Worm (Caenorhabditis elegans) whole organism, mixed stage, embryonic: ENCODE measurements around the gene K08C7.7.

Experiments used
- M03D4.4 ChIP-seq: sonication (generic microtip); optimal IDR thresholded peaks from 2 replicates; lab custom pipeline; 2017; ENCODE audit warnings: mild to moderate bottlenecking, missing genetic modification characterization, missing compliant biosample characterization
- bed-3 ChIP-seq: fragments of 200-800 bp; sonication (Bioruptor generic); optimal IDR thresholded peaks from 3 replicates; lab custom pipeline; 2018; ENCODE audit warnings: mild to moderate bottlenecking, missing genetic modification characterization, moderate library complexity, missing compliant biosample characterization
- blmp-1 ChIP-seq: fragments of 150-350 bp; optimal IDR thresholded peaks from 2 replicates; lab custom pipeline; 2014; ENCODE audit warnings: missing biosample characterization, missing genetic modification characterization
- ceh-39 ChIP-seq: fragments of 150-350 bp; optimal IDR thresholded peaks from 2 replicates; lab custom pipeline; 2014; ENCODE audit warnings: missing biosample characterization, missing genetic modification characterization
- ceh-43 ChIP-seq: fragments of 200-800 bp; sonication (Bioruptor generic); optimal IDR thresholded peaks from 2 replicates; lab custom pipeline; 2018; ENCODE audit warnings: mild to moderate bottlenecking, missing genetic modification characterization, moderate library complexity, missing compliant biosample characterization
- ceh-83 ChIP-seq: fragments of 200-800 bp; sonication (Bioruptor generic); optimal IDR thresholded peaks from 2 replicates; lab custom pipeline; 2018; ENCODE audit warnings: mild to moderate bottlenecking, missing genetic modification characterization, missing compliant biosample characterization
- ces-1 ChIP-seq: fragments of 150-350 bp; optimal IDR thresholded peaks from 2 replicates; lab custom pipeline; 2014; ENCODE audit warnings: missing biosample characterization, missing genetic modification reagents, missing genetic modification characterization
- cnd-1 ChIP-seq: fragments of 200-800 bp; sonication (Bioruptor generic); optimal IDR thresholded peaks from 2 replicates; lab custom pipeline; 2018; ENCODE audit warnings: mild to moderate bottlenecking, missing genetic modification characterization, missing compliant biosample characterization
- drap-1 ChIP-seq: fragments of 200-800 bp; sonication (Bioruptor generic); optimal IDR thresholded peaks from 3 replicates; lab custom pipeline; 2018; ENCODE audit warnings: mild to moderate bottlenecking, missing genetic modification characterization, missing compliant biosample characterization
- elt-1 ChIP-seq: sonication (generic microtip); optimal IDR thresholded peaks from 2 replicates; lab custom pipeline; 2017; ENCODE audit warnings: missing genetic modification characterization, mild to moderate bottlenecking, missing compliant biosample characterization, antibody characterized with exemption, moderate library complexity, borderline replicate concordance; ENCODE audit not compliant: insufficient read depth
- elt-3 ChIP-seq: fragments of 150-350 bp; optimal IDR thresholded peaks from 2 replicates; lab custom pipeline; 2014; ENCODE audit warnings: missing biosample characterization, missing genetic modification characterization
- flh-1 ChIP-seq: fragments of 200-800 bp; sonication (Bioruptor generic); optimal IDR thresholded peaks from 2 replicates; lab custom pipeline; 2018; ENCODE audit warnings: mild to moderate bottlenecking, missing genetic modification characterization, moderate library complexity, missing compliant biosample characterization
- ham-2 ChIP-seq: fragments of 200-800 bp; sonication (Bioruptor generic); optimal IDR thresholded peaks from 2 replicates; lab custom pipeline; 2018; ENCODE audit warnings: mild to moderate bottlenecking, missing genetic modification characterization, missing compliant biosample characterization
- hlh-1 ChIP-seq: fragments of 150-350 bp; optimal IDR thresholded peaks from 2 replicates; lab custom pipeline; 2014; ENCODE audit warnings: missing biosample characterization, missing genetic modification reagents, missing genetic modification characterization
- lin-13 ChIP-seq: fragments of 150-350 bp; optimal IDR thresholded peaks from 2 replicates; lab custom pipeline; 2014; ENCODE audit warnings: missing biosample characterization, missing genetic modification characterization
- lin-32 ChIP-seq: fragments of 200-800 bp; sonication (Bioruptor generic); optimal IDR thresholded peaks from 2 replicates; lab custom pipeline; 2018; ENCODE audit warnings: mild to moderate bottlenecking, missing genetic modification characterization, missing compliant biosample characterization
- lsy-2 ChIP-seq: fragments of 150-350 bp; optimal IDR thresholded peaks from 2 replicates; lab custom pipeline; 2014; ENCODE audit warnings: missing biosample characterization, missing genetic modification characterization
- mab-5 ChIP-seq: fragments of 150-350 bp; optimal IDR thresholded peaks from 2 replicates; lab custom pipeline; 2014; ENCODE audit warnings: missing biosample characterization, missing genetic modification characterization
- mep-1 ChIP-seq: fragments of 150-350 bp; optimal IDR thresholded peaks from 2 replicates; lab custom pipeline; 2017; ENCODE audit warnings: missing biosample characterization, missing genetic modification reagents, missing genetic modification characterization, inconsistent platforms
- mls-2 ChIP-seq: sonication (generic microtip); optimal IDR thresholded peaks from 2 replicates; lab custom pipeline; 2016; ENCODE audit warnings: mild to moderate bottlenecking, missing genetic modification characterization, moderate library complexity, missing compliant biosample characterization
- nhr-12 ChIP-seq: fragments of 150-350 bp; optimal IDR thresholded peaks from 2 replicates; lab custom pipeline; 2014; ENCODE audit warnings: missing biosample characterization, missing genetic modification characterization
- nhr-2 ChIP-seq: fragments of 150-350 bp; optimal IDR thresholded peaks from 2 replicates; lab custom pipeline; 2014; ENCODE audit warnings: missing biosample characterization, missing genetic modification characterization
- nhr-237 ChIP-seq: fragments of 150-350 bp; optimal IDR thresholded peaks from 2 replicates; lab custom pipeline; 2014; ENCODE audit warnings: missing biosample characterization, missing genetic modification characterization
- nhr-28 ChIP-seq: fragments of 150-350 bp; optimal IDR thresholded peaks from 2 replicates; lab custom pipeline; 2014; ENCODE audit warnings: missing biosample characterization, missing genetic modification characterization
- nhr-76 ChIP-seq: sonication (generic microtip); optimal IDR thresholded peaks from 2 replicates; lab custom pipeline; 2017; ENCODE audit warnings: missing biosample characterization, missing genetic modification characterization
- pha-4 ChIP-seq: fragments of 150-350 bp; optimal IDR thresholded peaks from 2 replicates; lab custom pipeline; 2018; ENCODE audit warnings: missing biosample characterization, missing genetic modification reagents, missing genetic modification characterization
- sem-2 ChIP-seq: fragments of 200-800 bp; sonication (Bioruptor generic); optimal IDR thresholded peaks from 2 replicates; lab custom pipeline; 2018; ENCODE audit warnings: mild to moderate bottlenecking, missing genetic modification characterization, missing compliant biosample characterization
- snpc-4 ChIP-seq: fragments of 150-350 bp; optimal IDR thresholded peaks from 2 replicates; lab custom pipeline; 2014; ENCODE audit warnings: missing biosample characterization, missing genetic modification characterization
- unc-39 ChIP-seq: fragments of 150-350 bp; optimal IDR thresholded peaks from 2 replicates; lab custom pipeline; 2014; ENCODE audit warnings: missing biosample characterization, missing genetic modification characterization
- unc-62 ChIP-seq: fragments of 150-350 bp; optimal IDR thresholded peaks from 2 replicates; lab custom pipeline; 2014; ENCODE audit warnings: missing biosample characterization, missing genetic modification reagents, missing genetic modification characterization
- ztf-11 ChIP-seq: fragments of 150-350 bp; optimal IDR thresholded peaks from 2 replicates; lab custom pipeline; 2014; ENCODE audit warnings: missing biosample characterization, missing genetic modification characterization

Gene K08C7.7

ce11 chrIV:10664134-10664533, at the start of gene K08C7.7:
Gene K08C7.7 (plus strand): TSS chrIV:10664434.
- TF ChIP-seq nhr-2 (tag; lab: Kevin White, UChicago) = no peak
- no peak for TF ChIP-seq ceh-43 (GFP tag; lab: Kevin White, UChicago)
- no peak for TF ChIP-seq elt-1 (tag; lab: Kevin White, UChicago)
- no peak for TF ChIP-seq mab-5 (tag; lab: Kevin White, UChicago)
- TF ChIP-seq mls-2 (tag; lab: Kevin White, UChicago) = no peak
- TF ChIP-seq hlh-1 = no peak
- TF ChIP-seq ham-2 (GFP tag; lab: Kevin White, UChicago) = no peak
- TF ChIP-seq ceh-39 (tag; lab: Kevin White, UChicago) = no peak
- no peak for TF ChIP-seq blmp-1 (tag; lab: Kevin White, UChicago)
- TF ChIP-seq cnd-1 (tag; lab: Kevin White, UChicago) = no peak
- TF ChIP-seq drap-1 (GFP tag; lab: Kevin White, UChicago) = no peak
- no peak for TF ChIP-seq sem-2 (GFP tag; lab: Kevin White, UChicago)
- TF ChIP-seq nhr-76 (tag; lab: Kevin White, UChicago) = no peak
- TF ChIP-seq flh-1 = no peak
- TF ChIP-seq elt-3 (tag; lab: Kevin White, UChicago) = no peak
- TF ChIP-seq bed-3 = no peak
- TF ChIP-seq unc-39 (tag; lab: Kevin White, UChicago) = no peak
- no peak for TF ChIP-seq lin-32
- no peak for TF ChIP-seq ceh-83 (GFP tag; lab: Kevin White, UChicago)
- TF ChIP-seq, all 35 proteins: peak for 0

ce11 chrIV:10614918-10615477, 49.2 kb upstream of the K08C7.7 start, which contains the start of gene ptr-14:
Gene ptr-14 (plus strand): TSS chrIV:10615427.
- TF ChIP-seq hlh-1 (no peak), mls-2 (tag; lab: Kevin White, UChicago) (no peak), ceh-43 (GFP tag; lab: Kevin White, UChicago) (no peak), M03D4.4 (tag; lab: Kevin White, UChicago) (no peak), elt-3 (tag; lab: Kevin White, UChicago) (no peak), lin-32 (no peak), lin-13 (no peak), sem-2 (GFP tag; lab: Kevin White, UChicago) (no peak), drap-1 (GFP tag; lab: Kevin White, UChicago) (no peak), nhr-12 (no peak), snpc-4 (tag; lab: Kevin White, UChicago) (no peak), ztf-11 (tag; lab: Kevin White, UChicago) (no peak), nhr-2 (tag; lab: Kevin White, UChicago) (no peak), nhr-237 (no peak), mep-1 (tag; lab: Kevin White, UChicago) (no peak), ces-1 (GFP tag; lab: Kevin White, UChicago) (no peak), pha-4 (no peak), nhr-76 (tag; lab: Kevin White, UChicago) (no peak), ceh-83 (GFP tag; lab: Kevin White, UChicago) (no peak), ceh-39 (tag; lab: Kevin White, UChicago) (no peak)

DNA sequence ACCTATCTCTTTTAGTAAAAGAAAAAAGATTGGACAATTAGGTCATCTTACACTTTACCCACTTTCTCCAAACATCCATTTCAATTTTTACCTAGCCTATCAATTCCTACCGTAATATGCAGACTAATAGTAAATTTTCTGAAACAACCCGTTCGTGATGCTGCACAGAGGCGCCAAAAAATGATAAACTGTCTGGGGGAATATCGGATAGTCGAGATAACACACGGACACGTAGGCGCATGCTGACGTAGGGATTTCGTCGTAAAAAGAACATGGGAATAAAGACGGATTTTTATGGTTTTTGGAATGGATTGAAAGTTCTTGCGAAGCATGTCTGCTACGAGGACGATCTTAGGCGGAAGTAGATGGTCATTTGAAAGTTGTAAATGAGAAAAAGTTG, 47.9 kb upstream of the K08C7.7 start:
- TF ChIP-seq ceh-83 (GFP tag; lab: Kevin White, UChicago) = no peak

ce11 chrIV:10617099-10617498, 47.1 kb upstream of the K08C7.7 start:
- TF ChIP-seq nhr-28 (no peak), nhr-12 (no peak), mls-2 (tag; lab: Kevin White, UChicago) (no peak), cnd-1 (tag; lab: Kevin White, UChicago) (no peak), ham-2 (GFP tag; lab: Kevin White, UChicago) (no peak), elt-1 (tag; lab: Kevin White, UChicago) (no peak), pha-4 (no peak), ceh-43 (GFP tag; lab: Kevin White, UChicago) (no peak), M03D4.4 (tag; lab: Kevin White, UChicago) (no peak), nhr-2 (tag; lab: Kevin White, UChicago) (no peak), lsy-2 (tag; lab: Kevin White, UChicago) (no peak)

DNA sequence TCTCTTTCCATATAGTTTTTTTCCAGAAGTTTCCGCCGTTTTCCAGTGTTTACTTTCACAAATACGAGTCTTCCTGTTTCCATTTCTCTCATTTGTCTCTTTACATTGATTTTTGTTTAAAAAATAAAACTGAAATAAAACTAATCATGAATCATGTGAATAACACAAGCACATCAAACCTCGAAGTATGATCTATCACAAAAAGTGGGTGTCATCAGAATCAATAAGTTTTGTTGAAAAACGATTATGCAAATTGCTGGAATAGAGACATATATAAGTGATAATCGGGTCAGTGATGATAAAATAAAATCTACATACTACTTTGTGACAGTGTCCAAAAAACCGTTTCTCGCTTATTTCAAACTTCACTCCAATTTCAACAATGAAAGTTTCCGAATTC, 43.4 kb upstream of the K08C7.7 start, which contains the start of gene R09H10.7:
Gene R09H10.7, plus strand, starts transcription at position 301 of the 400 bp plus-strand sequence.
- no peak for TF ChIP-seq flh-1
- TF ChIP-seq cnd-1 (tag; lab: Kevin White, UChicago) = no peak
- TF ChIP-seq hlh-1 = no peak
- no peak for TF ChIP-seq lin-32
- no peak for TF ChIP-seq nhr-28
- TF ChIP-seq mep-1 (tag; lab: Kevin White, UChicago) = no peak
- no peak for TF ChIP-seq unc-62 (GFP tag; lab: Kevin White, UChicago)
- no peak for TF ChIP-seq bed-3
